In genomic region chr2L:8302766-8303479, dm6 we compare ENCODE assay signal across 1 fruit fly cellular context.
TF ChIP-seq lines count a peak whose summit lies in the region.

Gene wol (minus strand): TSS chr2L:8302985.
Gene Scgalpha (plus strand): TSS chr2L:8303429.

TF ChIP-seq in whole organism, embryonic, 481 proteins besides CTCF, POLR2A, EP300 and RAD21 (continued from another document):
- TF ChIP-seq CG11398 (GFP tag; optimal IDR thresholded peaks at IDR 0.05; lab: Kevin White, UChicago) (no peak), stwl (tag; optimal IDR thresholded peaks at IDR 0.05; lab: Kevin White, UChicago) (peak; percentile 63), run (tag; optimal IDR thresholded peaks at IDR 0.05; lab: Kevin White, UChicago) (no peak), Opbp (GFP tag; IDR thresholded peaks at IDR 0.05; lab: Robert Waterston, UW; ENCODE audit: partially characterized antibody) (peak; percentile 76), CG4854 (GFP tag; optimal IDR thresholded peaks at IDR 0.05; lab: Kevin White, UChicago) (no peak), zen (tag; optimal IDR thresholded peaks at IDR 0.05; lab: Kevin White, UChicago) (peak; percentile 30), fd3F (GFP tag; optimal IDR thresholded peaks at IDR 0.05; lab: Kevin White, UChicago) (no peak), CG15011 (GFP tag; optimal IDR thresholded peaks at IDR 0.05; lab: Kevin White, UChicago) (no peak), inv (GFP tag; IDR thresholded peaks at IDR 0.05; lab: Robert Waterston, UW; ENCODE audit: partially characterized antibody) (peak; percentile 51), YL-1 (GFP tag; optimal IDR thresholded peaks at IDR 0.05; lab: Kevin White, UChicago) (peak; percentile 41), CG10147 (GFP tag; optimal IDR thresholded peaks at IDR 0.05; lab: Kevin White, UChicago) (no peak), Bdp1 (GFP tag; optimal IDR thresholded peaks at IDR 0.05; lab: Kevin White, UChicago) (no peak), CG16813 (GFP tag; IDR thresholded peaks at IDR 0.05; lab: Robert Waterston, UW; ENCODE audit: partially characterized antibody) (peak; percentile 65), row (GFP tag; IDR thresholded peaks at IDR 0.05; lab: Robert Waterston, UW) (peak; percentile 66), amos (GFP tag; IDR thresholded peaks at IDR 0.05; lab: Robert Waterston, UW; ENCODE audit: partially characterized antibody) (peak; percentile 66), trh (GFP tag; optimal IDR thresholded peaks at IDR 0.05; lab: Kevin White, UChicago) (no peak), Doc3 (GFP tag; IDR thresholded peaks at IDR 0.05; lab: Robert Waterston, UW; ENCODE audit: partially characterized antibody) (peak; percentile 52; the same call in 2 of the 3 replicates), CG18764 (GFP tag; optimal IDR thresholded peaks at IDR 0.05; lab: Kevin White, UChicago) (no peak), CG11504 (tag; optimal IDR thresholded peaks at IDR 0.05; lab: Kevin White, UChicago) (no peak), Dp (GFP tag; optimal IDR thresholded peaks at IDR 0.05; lab: Kevin White, UChicago) (peak; percentile 69), CG11247 (GFP tag; IDR thresholded peaks at IDR 0.05; lab: Robert Waterston, UW) (no peak), unc-4 (GFP tag; IDR thresholded peaks at IDR 0.05; lab: Robert Waterston, UW; ENCODE audit: partially characterized antibody) (peak; percentile 51), crp (GFP tag; optimal IDR thresholded peaks at IDR 0.05; lab: Kevin White, UChicago) (peak in 1 of 2 experiments; percentile 76), nmo (GFP tag; optimal IDR thresholded peaks at IDR 0.05; lab: Kevin White, UChicago) (peak; percentile 34), ci (GFP tag; IDR thresholded peaks at IDR 0.05; lab: Robert Waterston, UW) (no peak; the same call in 2 of the 3 replicates), Xbp1 (GFP tag; optimal IDR thresholded peaks at IDR 0.05; lab: Kevin White, UChicago) (peak; percentile 3), CG12769 (tag; optimal IDR thresholded peaks at IDR 0.05; lab: Kevin White, UChicago) (no peak), CG10543 (GFP tag; optimal IDR thresholded peaks at IDR 0.05; lab: Kevin White, UChicago) (peak; percentile 16), CG14667 (GFP tag; IDR thresholded peaks at IDR 0.05; lab: Robert Waterston, UW) (no peak), Antp (GFP tag; optimal IDR thresholded peaks at IDR 0.05; lab: Kevin White, UChicago) (no peak), Atf-2 (GFP tag; optimal IDR thresholded peaks at IDR 0.05; lab: Kevin White, UChicago) (no peak), pzg (GFP tag; optimal IDR thresholded peaks at IDR 0.05; lab: Kevin White, UChicago) (peak; percentile 52), CG3995 (GFP tag; optimal IDR thresholded peaks at IDR 0.05; lab: Kevin White, UChicago) (peak; percentile 98), btn (GFP tag; optimal IDR thresholded peaks at IDR 0.05; lab: Kevin White, UChicago) (no peak), knrl (GFP tag; IDR thresholded peaks at IDR 0.05; lab: Robert Waterston, UW; ENCODE audit: partially characterized antibody) (peak; percentile 53; the same call in 2 of the 3 replicates), Sox102F (GFP tag; optimal IDR thresholded peaks at IDR 0.05; lab: Kevin White, UChicago) (no peak), CG1603 (tag; optimal IDR thresholded peaks at IDR 0.05; lab: Kevin White, UChicago) (peak; percentile 31), HLH4C (GFP tag; IDR thresholded peaks at IDR 0.05; lab: Robert Waterston, UW; ENCODE audit: partially characterized antibody) (peak; percentile 69), ssp (GFP tag; IDR thresholded peaks at IDR 0.05; lab: Robert Waterston, UW) (no peak), Dref (GFP tag; IDR thresholded peaks at IDR 0.05; lab: Robert Waterston, UW) (peak; percentile 84), chm (GFP tag; IDR thresholded peaks at IDR 0.05; lab: Robert Waterston, UW) (no peak), GATAe (GFP tag; conservative IDR thresholded peaks at IDR 0.05; lab: Robert Waterston, UW) (peak; percentile 71), Six4 (GFP tag; optimal IDR thresholded peaks at IDR 0.05; lab: Kevin White, UChicago) (no peak), Neu2 (GFP tag; optimal IDR thresholded peaks at IDR 0.05; lab: Kevin White, UChicago; ENCODE audit: borderline replicate concordance) (no peak), CG17385 (GFP tag; optimal IDR thresholded peaks at IDR 0.05; lab: Kevin White, UChicago) (no peak), Med (GFP tag; lab: Kevin White, UChicago) (peak; percentile 40), vvl (GFP tag; IDR thresholded peaks at IDR 0.05; lab: Robert Waterston, UW) (peak; percentile 25; the same call in 1 of the 2 replicates), disco-r (GFP tag; optimal IDR thresholded peaks at IDR 0.05; lab: Kevin White, UChicago) (no peak), crc (GFP tag; optimal IDR thresholded peaks at IDR 0.05; lab: Kevin White, UChicago) (no peak), ac (GFP tag; optimal IDR thresholded peaks at IDR 0.05; lab: Kevin White, UChicago) (no peak), MBD-R2 (GFP tag; IDR thresholded peaks at IDR 0.05; lab: Robert Waterston, UW) (peak; percentile 77), Meics (GFP tag; optimal IDR thresholded peaks at IDR 0.05; lab: Kevin White, UChicago) (no peak), MESR4 (GFP tag; optimal IDR thresholded peaks at IDR 0.05; lab: Kevin White, UChicago) (peak; percentile 66), CG13287 (GFP tag; IDR thresholded peaks at IDR 0.05; lab: Robert Waterston, UW; ENCODE audit: partially characterized antibody) (peak; percentile 71), HLH54F (GFP tag; optimal IDR thresholded peaks at IDR 0.05; lab: Kevin White, UChicago) (no peak), CG12155 (GFP tag; optimal IDR thresholded peaks at IDR 0.05; lab: Kevin White, UChicago) (no peak), grn (GFP tag; optimal IDR thresholded peaks at IDR 0.05; lab: Kevin White, UChicago) (peak; percentile 31), CG12659 (GFP tag; optimal IDR thresholded peaks at IDR 0.05; lab: Kevin White, UChicago) (peak; percentile 52), CG1792 (GFP tag; optimal IDR thresholded peaks at IDR 0.05; lab: Kevin White, UChicago) (no peak), Hr51 (GFP tag; optimal IDR thresholded peaks at IDR 0.05; lab: Kevin White, UChicago) (no peak), sd (tag; optimal IDR thresholded peaks at IDR 0.05; lab: Kevin White, UChicago) (peak; percentile 97), Dll (GFP tag; IDR thresholded peaks at IDR 0.05; lab: Robert Waterston, UW; ENCODE audit: partially characterized antibody) (peak; percentile 67; the same call in 1 of the 4 replicates), CG15479 (GFP tag; optimal IDR thresholded peaks at IDR 0.05; lab: Kevin White, UChicago) (no peak), nerfin-1 (tag; optimal IDR thresholded peaks at IDR 0.05; lab: Kevin White, UChicago) (peak; percentile 81), ftz-f1 (GFP tag; optimal IDR thresholded peaks at IDR 0.05; lab: Kevin White, UChicago) (no peak), grau (tag; optimal IDR thresholded peaks at IDR 0.05; lab: Kevin White, UChicago) (peak; percentile 26), gce (GFP tag; IDR thresholded peaks at IDR 0.05; lab: Robert Waterston, UW) (no peak), CG34376 (GFP tag; optimal IDR thresholded peaks at IDR 0.05; lab: Kevin White, UChicago) (peak; percentile 6), Scr (GFP tag; IDR thresholded peaks at IDR 0.05; lab: Robert Waterston, UW; ENCODE audit: partially characterized antibody) (peak; percentile 60), HmgZ (tag; optimal IDR thresholded peaks at IDR 0.05; lab: Kevin White, UChicago) (peak; percentile 16), Adf1 (GFP tag; IDR thresholded peaks at IDR 0.05; lab: Robert Waterston, UW) (peak; percentile 72; the same call in 1 of the 2 replicates), dm (GFP tag; optimal IDR thresholded peaks at IDR 0.05; lab: Kevin White, UChicago) (no peak), CG13624 (GFP tag; optimal IDR thresholded peaks at IDR 0.05; lab: Kevin White, UChicago) (no peak), E2f2 (GFP tag; IDR thresholded peaks at IDR 0.05; lab: Robert Waterston, UW) (peak; percentile 73), Ssrp (tag; optimal IDR thresholded peaks at IDR 0.05; lab: Kevin White, UChicago) (no peak), CG10366 (GFP tag; IDR thresholded peaks at IDR 0.05; lab: Robert Waterston, UW) (no peak), TFAM (GFP tag; optimal IDR thresholded peaks at IDR 0.05; lab: Kevin White, UChicago) (no peak), bbx (GFP tag; IDR thresholded peaks at IDR 0.05; lab: Robert Waterston, UW; ENCODE audit: partially characterized antibody) (peak; percentile 66), toy (GFP tag; IDR thresholded peaks at IDR 0.05; lab: Robert Waterston, UW) (no peak), CG2116 (GFP tag; optimal IDR thresholded peaks at IDR 0.05; lab: Kevin White, UChicago) (peak; percentile 57), CG13775 (GFP tag; optimal IDR thresholded peaks at IDR 0.05; lab: Kevin White, UChicago) (peak; percentile 15), Bgb (GFP tag; IDR thresholded peaks at IDR 0.05; lab: Robert Waterston, UW; ENCODE audit: partially characterized antibody) (peak; percentile 74), esg (GFP tag; conservative IDR thresholded peaks at IDR 0.05; lab: Robert Waterston, UW) (no peak), CG42726 (GFP tag; IDR thresholded peaks at IDR 0.05; lab: Robert Waterston, UW; ENCODE audit: partially characterized antibody) (peak; percentile 55; the same call in 1 of the 2 replicates), CG1647 (GFP tag; optimal IDR thresholded peaks at IDR 0.05; lab: Kevin White, UChicago) (no peak), sna (GFP tag; IDR thresholded peaks at IDR 0.05; lab: Robert Waterston, UW; ENCODE audit: partially characterized antibody) (0 out of 2 replicates have a peak, but pooled peaks have one; percentile 58), Trl (optimal IDR thresholded peaks at IDR 0.05; lab: Kevin White, UChicago) (peak in 1 of 2 experiments; percentile 49), Trl (GFP tag; optimal IDR thresholded peaks at IDR 0.05; lab: Kevin White, UChicago) (no peak), gsb-n (tag; optimal IDR thresholded peaks at IDR 0.05; lab: Kevin White, UChicago) (no peak), CG6813 (GFP tag; optimal IDR thresholded peaks at IDR 0.05; lab: Kevin White, UChicago) (no peak), Sry-δ (GFP tag; optimal IDR thresholded peaks at IDR 0.05; lab: Kevin White, UChicago) (peak; percentile 81), B-H1 (GFP tag; IDR thresholded peaks at IDR 0.05; lab: Robert Waterston, UW) (no peak), CG14860 (GFP tag; IDR thresholded peaks at IDR 0.05; lab: Robert Waterston, UW; ENCODE audit: partially characterized antibody) (0 out of 3 replicates have a peak, but pooled peaks have one; percentile 41), CG10321 (GFP tag; IDR thresholded peaks at IDR 0.05; lab: Robert Waterston, UW) (no peak), her (GFP tag; optimal IDR thresholded peaks at IDR 0.05; lab: Kevin White, UChicago) (no peak), Stat92E (GFP tag; optimal IDR thresholded peaks at IDR 0.05; lab: Kevin White, UChicago) (peak in 1 of 3 experiments; percentile 97), Max (GFP tag; optimal IDR thresholded peaks at IDR 0.05; lab: Kevin White, UChicago) (no peak), Nf-YC (tag; optimal IDR thresholded peaks at IDR 0.05; lab: Kevin White, UChicago) (peak; percentile 12), Rfx (GFP tag; IDR thresholded peaks at IDR 0.05; lab: Robert Waterston, UW) (peak; percentile 33)
